Worm (Caenorhabditis elegans) whole organism, L3 larva: ENCODE results near the gene eif-2D.

Source experiments
- ZK546.5 ChIP-seq: sonication (generic microtip); optimal IDR thresholded peaks from 2 replicates; lab custom pipeline; 2017; ENCODE audit warnings: missing biosample characterization, missing genetic modification characterization
- aly-2 ChIP-seq: fragments of 150-350 bp; optimal IDR thresholded peaks from 2 replicates; lab custom pipeline; 2014; ENCODE audit warnings: missing biosample characterization, missing genetic modification characterization
- ama-1 ChIP-seq: fragments of 150-350 bp; optimal IDR thresholded peaks from 2 replicates; lab custom pipeline; 2018
- ceh-16 ChIP-seq: sonication (generic microtip); optimal IDR thresholded peaks from 2 replicates; lab custom pipeline; 2017; ENCODE audit warnings: missing biosample characterization, missing genetic modification characterization
- daf-12 ChIP-seq: fragments of 150-350 bp; optimal IDR thresholded peaks from 2 replicates; lab custom pipeline; 2014; ENCODE audit warnings: missing biosample characterization, missing genetic modification reagents, missing genetic modification characterization
- egl-27 ChIP-seq: sonication (generic microtip); optimal IDR thresholded peaks from 4 replicates; lab custom pipeline; 2017; ENCODE audit warnings: missing biosample characterization, missing genetic modification reagents, missing genetic modification characterization
- egl-5 ChIP-seq: fragments of 150-350 bp; optimal IDR thresholded peaks from 2 replicates; lab custom pipeline; 2017; ENCODE audit warnings: missing biosample characterization, missing genetic modification reagents, missing genetic modification characterization, inconsistent platforms
- elt-1 ChIP-seq: fragments of 150-350 bp; optimal IDR thresholded peaks from 2 replicates; lab custom pipeline; 2014; ENCODE audit warnings: missing biosample characterization, missing genetic modification characterization
- elt-2 ChIP-seq: sonication (generic microtip); optimal IDR thresholded peaks from 2 replicates; lab custom pipeline; 2016; ENCODE audit warnings: missing genetic modification reagents, mild to moderate bottlenecking, missing genetic modification characterization, missing compliant biosample characterization
- elt-3 ChIP-seq, 3 experiments: fragments of 150-350 bp in 1 of 3; sonication (generic microtip) in 2 of 3; optimal IDR thresholded peaks; 2 replicates in 2 of 3; 4 replicates in 1 of 3; lab custom pipeline; 2014 to 2017; ENCODE audit warnings: missing biosample characterization in 3 of 3, missing genetic modification characterization in 3 of 3
- eor-1 ChIP-seq, 2 experiments: fragments of 150-350 bp; optimal IDR thresholded peaks; 2 replicates each; lab custom pipeline; 2014 to 2018; ENCODE audit warnings: missing biosample characterization in 2 of 2, missing genetic modification characterization in 2 of 2
- fkh-10 ChIP-seq: sonication (generic microtip); optimal IDR thresholded peaks from 2 replicates; lab custom pipeline; 2017; ENCODE audit warnings: missing biosample characterization, missing genetic modification reagents, missing genetic modification characterization
- fos-1 ChIP-seq: fragments of 150-350 bp; optimal IDR thresholded peaks from 2 replicates; lab custom pipeline; 2014; ENCODE audit warnings: missing biosample characterization, missing genetic modification characterization
- hmg-11 ChIP-seq: sonication (generic microtip); optimal IDR thresholded peaks from 2 replicates; lab custom pipeline; 2016; ENCODE audit warnings: missing genetic modification characterization, missing compliant biosample characterization
- lin-15B ChIP-seq: fragments of 150-350 bp; optimal IDR thresholded peaks from 2 replicates; lab custom pipeline; 2014; ENCODE audit warnings: missing biosample characterization, missing genetic modification characterization
- lin-39 ChIP-seq: fragments of 150-350 bp; optimal IDR thresholded peaks from 2 replicates; lab custom pipeline; 2018; ENCODE audit warnings: missing biosample characterization, missing genetic modification reagents, missing genetic modification characterization
- lsy-12 ChIP-seq: sonication (generic microtip); optimal IDR thresholded peaks from 2 replicates; lab custom pipeline; 2016; ENCODE audit warnings: mild to moderate bottlenecking, missing genetic modification characterization, missing compliant biosample characterization
- mdl-1 ChIP-seq: fragments of 150-350 bp; optimal IDR thresholded peaks from 2 replicates; lab custom pipeline; 2014; ENCODE audit warnings: missing biosample characterization, missing genetic modification characterization
- nfya-1 ChIP-seq: sonication (generic microtip); optimal IDR thresholded peaks from 2 replicates; lab custom pipeline; 2017; ENCODE audit warnings: missing genetic modification characterization, mild to moderate bottlenecking, missing compliant biosample characterization, antibody characterized with exemption, moderate library complexity; ENCODE audit not compliant: insufficient read depth
- nhr-11 ChIP-seq: fragments of 150-350 bp; optimal IDR thresholded peaks from 2 replicates; lab custom pipeline; 2014; ENCODE audit warnings: missing biosample characterization, missing genetic modification characterization
- nhr-25 ChIP-seq: sonication (generic microtip); optimal IDR thresholded peaks from 2 replicates; lab custom pipeline; 2017; ENCODE audit warnings: missing biosample characterization, missing genetic modification characterization
- nhr-43 ChIP-seq: sonication (generic microtip); optimal IDR thresholded peaks from 2 replicates; lab custom pipeline; 2016; ENCODE audit warnings: mild to moderate bottlenecking, missing genetic modification characterization, missing compliant biosample characterization; ENCODE audit not compliant: poor library complexity, severe bottlenecking
- pha-4 ChIP-seq: fragments of 150-350 bp; optimal IDR thresholded peaks from 2 replicates; lab custom pipeline; 2014; ENCODE audit warnings: missing biosample characterization, missing genetic modification reagents, missing genetic modification characterization
- snpc-4 ChIP-seq: fragments of 150-350 bp; optimal IDR thresholded peaks from 2 replicates; lab custom pipeline; 2014; ENCODE audit warnings: missing biosample characterization, missing genetic modification characterization
- tbx-2 ChIP-seq: sonication (generic microtip); optimal IDR thresholded peaks from 2 replicates; lab custom pipeline; 2016; ENCODE audit warnings: mild to moderate bottlenecking, missing genetic modification characterization, missing compliant biosample characterization
- unc-62 ChIP-seq: fragments of 150-350 bp; sonication (generic microtip); optimal IDR thresholded peaks from 4 replicates; lab custom pipeline; 2014; ENCODE audit warnings: missing biosample characterization, missing genetic modification reagents, missing genetic modification characterization
- zag-1 ChIP-seq: fragments of 150-350 bp; optimal IDR thresholded peaks from 2 replicates; lab custom pipeline; 2014; ENCODE audit warnings: missing biosample characterization, missing genetic modification characterization

The eif-2D gene

ce11 chrII:5719848-5720247, 28.3 kb downstream of the eif-2D start, which contains the start of gene damt-1:
Gene damt-1, plus strand, starts transcription at chrII:5720148.
- TF ChIP-seq pha-4 (tag; lab: Kevin White, UChicago) (no peak), elt-3 (tag; optimal IDR thresholded peaks at IDR 0.05; lab: Kevin White, UChicago) (no peak), snpc-4 (tag; lab: Kevin White, UChicago) (no peak)
- TF ChIP-seq, all 47 proteins: peak for 0

DNA sequence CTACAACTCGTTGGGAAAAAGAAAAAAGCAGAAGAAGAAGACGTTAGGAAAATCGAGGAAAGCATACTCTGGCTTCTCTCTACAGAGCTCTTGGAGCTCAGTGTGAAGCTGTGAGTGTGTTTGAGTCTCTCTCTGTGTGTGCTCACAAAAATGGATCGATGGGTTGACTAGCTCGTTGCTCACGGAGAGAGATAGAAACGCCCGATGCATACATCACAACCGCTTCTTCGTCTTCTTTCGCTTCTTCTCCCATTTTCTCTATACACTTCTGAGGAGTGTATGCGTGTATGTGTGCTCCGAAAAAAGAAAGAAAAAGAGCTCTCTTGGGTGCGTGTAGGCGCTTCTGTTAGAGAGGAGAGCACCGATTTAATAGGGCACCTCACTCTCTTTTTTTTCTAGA, 33.6 kb downstream of the eif-2D start:
- no peak for TF ChIP-seq nhr-25 (tag; lab: Kevin White, UChicago)
- TF ChIP-seq egl-27 (tag; lab: Kevin White, UChicago) = no peak
- peak; percentile 89 for TF ChIP-seq fkh-10 (GFP tag; lab: Kevin White, UChicago)
- no peak for TF ChIP-seq eor-1 (tag; optimal IDR thresholded peaks at IDR 0.05; lab: Kevin White, UChicago)
- TF ChIP-seq hmg-11 (tag; lab: Kevin White, UChicago) = peak; percentile 66
- TF ChIP-seq nfya-1 (tag; lab: Kevin White, UChicago) = peak; percentile 80
- peak; percentile 71 for TF ChIP-seq lin-15B (tag; lab: Kevin White, UChicago)
- TF ChIP-seq zag-1 = peak; percentile 46
- TF ChIP-seq nhr-11 (tag; lab: Kevin White, UChicago) = peak; percentile 6
- TF ChIP-seq tbx-2 (tag; lab: Kevin White, UChicago) = peak; percentile 42
- TF ChIP-seq snpc-4 (tag; lab: Kevin White, UChicago) = peak; percentile 73
- peak; percentile 94 for TF ChIP-seq lin-39

DNA sequence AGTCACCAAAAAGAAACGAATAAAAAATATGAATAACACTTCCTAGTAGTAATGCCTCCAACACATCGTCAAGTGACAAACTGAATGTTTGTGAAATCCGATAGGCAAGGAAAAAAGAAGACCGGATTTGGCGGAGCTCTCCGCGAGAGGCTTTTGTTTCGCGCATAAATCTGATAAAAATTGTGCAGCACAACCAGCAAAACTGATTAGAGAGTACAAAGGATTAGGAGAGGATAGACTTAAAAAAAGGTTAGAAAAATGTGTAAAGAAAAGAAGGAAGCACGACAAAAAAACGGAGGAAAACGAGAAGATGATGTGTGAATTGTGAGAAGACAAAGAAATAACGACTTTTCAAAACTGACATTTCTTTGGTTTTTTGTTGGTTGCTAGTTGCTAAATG, 36.2 kb downstream of the eif-2D start, which contains the start of gene rab-3:
Gene rab-3, minus strand, starts transcription at position 147 of the 400 bp plus-strand sequence.
- no peak for TF ChIP-seq fos-1 (tag; lab: Kevin White, UChicago)
- peak; percentile 66 for TF ChIP-seq fkh-10 (GFP tag; lab: Kevin White, UChicago)

DNA sequence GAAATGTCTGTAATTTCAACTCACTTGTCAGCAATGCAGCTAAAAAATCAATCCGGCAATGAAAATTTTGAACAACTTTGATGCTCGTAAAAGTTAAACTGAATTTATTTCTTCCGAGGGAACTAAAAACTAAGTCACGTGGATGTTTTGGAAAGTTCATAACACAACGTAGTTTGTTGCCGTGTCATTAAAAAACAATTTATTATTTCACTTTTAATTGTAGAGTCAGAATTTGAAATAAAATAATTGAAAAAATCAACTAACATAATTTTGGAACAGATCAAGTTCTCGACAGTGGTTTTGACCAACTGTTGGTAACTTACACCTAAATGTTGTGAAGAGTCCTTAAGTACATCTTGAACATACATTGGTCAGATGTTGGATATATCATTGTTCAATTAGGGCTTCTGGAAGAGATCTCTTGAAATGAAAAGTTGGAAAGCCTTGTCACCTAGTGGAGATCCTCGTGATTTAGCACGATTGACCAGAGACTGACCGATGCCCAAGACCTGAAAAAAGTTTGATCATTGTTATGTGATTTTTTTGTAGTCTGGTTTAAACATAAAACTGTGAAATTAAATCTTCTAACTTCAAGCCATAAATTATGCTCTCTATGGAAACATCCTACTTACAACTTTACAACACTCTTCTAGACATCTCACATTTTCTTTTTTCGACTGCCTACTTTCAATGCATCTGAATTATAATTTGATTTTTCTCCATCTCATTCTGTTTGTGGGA, 39.0 kb downstream of the eif-2D start, which contains the start of the genes C18A3.7 and C18A3.11:
Gene C18A3.7, minus strand, starts transcription at position 101 of the 741 bp plus-strand sequence.
Gene C18A3.11, plus strand, starts transcription at position 691 of the 741 bp plus-strand sequence.
- TF ChIP-seq nhr-43 (tag; lab: Kevin White, UChicago) = no peak
- TF ChIP-seq elt-2 (tag; lab: Kevin White, UChicago) = no peak

- TF ChIP-seq ceh-16 (tag; lab: Kevin White, UChicago) = no peak
- TF ChIP-seq zag-1 = no peak
- no peak for TF ChIP-seq elt-3 (tag; optimal IDR thresholded peaks at IDR 0.05; lab: Kevin White, UChicago)
- TF ChIP-seq elt-2 (tag; lab: Kevin White, UChicago) = no peak
- TF ChIP-seq, all 47 proteins: peak for 0
These were observed 43.4 kb downstream of the eif-2D start for ce11 chrII:5734883-5735282.

- peak; percentile 74 for TF ChIP-seq elt-1 (tag; lab: Kevin White, UChicago)
- TF ChIP-seq ZK546.5 = no peak
These were observed 44.2 kb downstream of the eif-2D start for ce11 chrII:5735744-5736143.

DNA sequence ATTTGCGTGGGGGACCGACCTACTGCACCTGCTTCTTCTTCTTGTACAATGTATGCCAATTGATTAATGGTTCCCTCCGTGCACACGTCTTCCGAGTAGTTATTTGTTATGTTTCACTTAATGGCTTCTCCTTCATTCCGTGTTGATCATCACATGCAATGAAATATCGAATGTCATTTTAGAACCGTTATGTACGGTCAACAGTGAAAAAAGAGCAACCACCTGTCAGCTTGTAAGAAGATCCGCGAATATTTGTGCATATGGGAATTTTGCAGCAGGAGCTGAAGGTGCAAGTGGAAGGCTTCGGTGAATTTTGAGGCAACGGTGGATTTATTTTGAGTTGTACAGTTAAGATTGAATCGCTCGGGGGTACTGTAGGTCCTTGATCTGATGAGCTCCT, 45.1 kb downstream of the eif-2D start:
- TF ChIP-seq unc-62 (GFP tag; lab: Kevin White, UChicago) = no peak
- TF ChIP-seq pha-4 (tag; lab: Kevin White, UChicago) = no peak
- TF ChIP-seq egl-5 (tag; lab: Kevin White, UChicago) = no peak
- TF ChIP-seq mdl-1 (tag; lab: Kevin White, UChicago) = no peak
- TF ChIP-seq ama-1 (lab: Kevin White, UChicago) = no peak
- TF ChIP-seq ceh-16 (tag; lab: Kevin White, UChicago) = no peak
- no peak for TF ChIP-seq aly-2 (tag; lab: Kevin White, UChicago)
- TF ChIP-seq daf-12 (tag; lab: Kevin White, UChicago) = no peak
- no peak for TF ChIP-seq hmg-11 (tag; lab: Kevin White, UChicago)
- TF ChIP-seq lsy-12 (tag; lab: Kevin White, UChicago) = no peak
- TF ChIP-seq lin-15B (tag; lab: Kevin White, UChicago) = no peak
- TF ChIP-seq zag-1 = no peak
